Worm (Caenorhabditis elegans) whole organism, L4/young adult: ENCODE measurements around the gene cyp-33E2.

Experiments used
- W03F9.2 ChIP-seq: fragments of 150-350 bp; optimal IDR thresholded peaks from 2 replicates; lab custom pipeline; 2014; ENCODE audit warnings: missing biosample characterization, missing genetic modification characterization
- dao-5 ChIP-seq: sonication (generic microtip); optimal IDR thresholded peaks from 2 replicates; lab custom pipeline; 2016; ENCODE audit warnings: missing genotype, missing genetic modification characterization, moderate library complexity, missing compliant biosample characterization
- him-1 ChIP-seq: sonication (generic microtip); optimal IDR thresholded peaks from 2 replicates; lab custom pipeline; 2016; ENCODE audit warnings: missing genotype, missing genetic modification reagents, missing genetic modification characterization, missing compliant biosample characterization

DNA sequence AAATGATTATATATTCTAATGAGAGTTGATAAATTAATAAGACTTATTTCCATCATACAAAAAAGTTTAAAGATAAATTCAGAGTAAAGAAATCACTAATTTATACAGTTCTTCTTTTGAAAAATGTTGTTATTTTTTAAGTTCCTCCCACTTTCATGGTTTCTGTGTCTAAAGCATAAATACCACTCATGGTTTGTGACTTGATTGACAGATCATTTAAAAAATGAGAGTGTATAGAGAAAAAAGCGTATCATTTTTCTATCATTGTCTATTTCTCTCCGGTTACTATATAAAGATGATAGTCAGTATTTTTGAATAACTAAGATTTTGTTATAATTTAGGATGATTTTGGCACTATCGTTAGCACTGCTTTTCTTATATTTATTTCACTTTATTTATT lies 2.5 kb downstream of the cyp-33E2 start, which contains the start of gene cyp-33E3:
- TF ChIP-seq him-1 (tag; lab: Kevin White, UChicago) (no peak), dao-5 (no peak), W03F9.2 (tag; lab: Kevin White, UChicago) (no peak)
